Worm (Caenorhabditis elegans): ENCODE results near the gene npr-10.

- no peak for TF ChIP-seq unc-62 (GFP tag; optimal IDR thresholded peaks at IDR 0.05)
- no peak for TF ChIP-seq cnd-1 (tag; optimal IDR thresholded peaks at IDR 0.05)
- no peak for TF ChIP-seq unc-39 (tag; optimal IDR thresholded peaks at IDR 0.05)
- no peak for TF ChIP-seq elt-3 (tag; optimal IDR thresholded peaks at IDR 0.05)
- no peak for TF ChIP-seq elt-1 (tag; optimal IDR thresholded peaks at IDR 0.05; ENCODE audit: borderline replicate concordance, insufficient read depth)
- no peak for TF ChIP-seq mep-1 (tag; optimal IDR thresholded peaks at IDR 0.05)
- TF ChIP-seq nhr-237 (tag; optimal IDR thresholded peaks at IDR 0.05): no peak
Observed at ce11 chrX:13014341-13014740, 18.2 kb downstream of the npr-10 start.
